Fruit fly (Drosophila melanogaster): ENCODE results near the gene CG13784.

CG13784 gene

DNA sequence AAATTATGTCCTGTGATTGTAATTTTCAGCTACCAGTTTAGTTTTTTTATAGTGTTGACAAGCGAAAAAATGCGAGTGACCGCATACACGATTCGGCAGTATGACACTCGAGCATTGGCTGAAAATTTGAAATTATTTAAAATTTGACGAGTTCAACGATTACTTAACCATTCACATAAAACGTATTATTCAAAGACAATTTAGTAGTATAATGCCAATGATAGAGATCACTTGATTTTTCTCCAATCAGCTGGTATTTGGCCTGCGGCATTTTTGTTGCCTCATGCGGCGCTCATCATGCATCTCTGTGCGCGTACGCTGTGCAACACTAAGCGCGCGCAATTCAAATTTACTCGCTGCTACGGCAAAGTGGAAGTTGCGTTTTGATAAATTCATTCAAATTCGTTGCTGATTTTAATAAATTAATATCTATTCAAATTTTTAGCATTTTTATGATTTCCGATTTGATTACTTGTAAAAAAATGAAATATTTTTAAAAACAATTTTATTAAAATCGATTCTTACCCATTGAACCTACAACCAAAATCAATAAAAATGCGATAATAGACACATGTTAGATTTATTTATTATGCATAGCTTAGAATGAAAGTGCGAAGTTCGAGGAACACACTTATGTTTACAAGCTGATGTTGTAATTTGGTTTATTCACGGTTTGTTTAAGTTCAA, 25.3 kb downstream of the CG13784 start, which contains the start of gene CG4497 (continued):
- TF ChIP-seq pros (GFP tag; optimal IDR thresholded peaks at IDR 0.05) (no peak), CG12071 (GFP tag; optimal IDR thresholded peaks at IDR 0.05) (peak; percentile 29), CG3065 (GFP tag; optimal IDR thresholded peaks at IDR 0.05) (peak; percentile 72), CG6765 (GFP tag; optimal IDR thresholded peaks at IDR 0.05) (peak; percentile 38), CG2116 (GFP tag; optimal IDR thresholded peaks at IDR 0.05) (peak; percentile 98), CG2875 (GFP tag; optimal IDR thresholded peaks at IDR 0.05) (peak; percentile 39), Aef1 (GFP tag; IDR thresholded peaks at IDR 0.05) (peak; percentile 96), CG12391 (tag; optimal IDR thresholded peaks at IDR 0.05) (peak; percentile 92), CG3407 (GFP tag; optimal IDR thresholded peaks at IDR 0.05) (peak; percentile 71), cg (GFP tag; optimal IDR thresholded peaks at IDR 0.05) (no peak), CG10147 (GFP tag; optimal IDR thresholded peaks at IDR 0.05) (peak; percentile 79), chn (GFP tag; optimal IDR thresholded peaks at IDR 0.05) (peak; percentile 95), CG6654 (GFP tag; optimal IDR thresholded peaks at IDR 0.05) (peak; percentile 64), klu (GFP tag; IDR thresholded peaks at IDR 0.05) (peak; percentile 96), HLH3B (GFP tag; IDR thresholded peaks at IDR 0.05) (peak; percentile 94), tgo (GFP tag; IDR thresholded peaks at IDR 0.05) (peak; percentile 96), CG17385 (GFP tag; optimal IDR thresholded peaks at IDR 0.05) (peak; percentile 80), CG31441 (GFP tag; IDR thresholded peaks at IDR 0.05) (peak; percentile 81), zfh1 (GFP tag; IDR thresholded peaks at IDR 0.05) (peak; percentile 92), CG33213 (GFP tag; optimal IDR thresholded peaks at IDR 0.05) (peak; percentile 94), Hand (GFP tag; optimal IDR thresholded peaks at IDR 0.05) (peak; percentile 9), wor (GFP tag; IDR thresholded peaks at IDR 0.05) (peak; percentile 97), CG8944 (GFP tag; optimal IDR thresholded peaks at IDR 0.05) (peak; percentile 96), z (GFP tag; IDR thresholded peaks at IDR 0.05) (no peak), rib (GFP tag; IDR thresholded peaks at IDR 0.05) (peak; percentile 89), CG2712 (tag; optimal IDR thresholded peaks at IDR 0.05) (peak; percentile 90), Max (GFP tag; optimal IDR thresholded peaks at IDR 0.05) (peak; percentile 93), CoRest (tag; optimal IDR thresholded peaks at IDR 0.05) (peak; percentile 95), Bgb (GFP tag; IDR thresholded peaks at IDR 0.05; ENCODE audit: partially characterized antibody) (peak; percentile 84), CG30431 (GFP tag; optimal IDR thresholded peaks at IDR 0.05) (peak; percentile 88), prd (optimal IDR thresholded peaks at IDR 0.05) (no peak), prd (GFP tag; IDR thresholded peaks at IDR 0.05) (peak; percentile 97), sna (GFP tag; IDR thresholded peaks at IDR 0.05; ENCODE audit: partially characterized antibody) (peak; percentile 70), D19B (GFP tag; optimal IDR thresholded peaks at IDR 0.05) (peak; percentile 70), amos (GFP tag; IDR thresholded peaks at IDR 0.05; ENCODE audit: partially characterized antibody) (peak; percentile 67), run (tag; optimal IDR thresholded peaks at IDR 0.05) (peak; percentile 25), Sox100B (GFP tag; optimal IDR thresholded peaks at IDR 0.05) (peak; percentile 78), seq (GFP tag; IDR thresholded peaks at IDR 0.05) (peak; percentile 85), inv (GFP tag; IDR thresholded peaks at IDR 0.05; ENCODE audit: partially characterized antibody) (peak; percentile 90), exex (tag; optimal IDR thresholded peaks at IDR 0.05) (peak; percentile 26), dpn (GFP tag; optimal IDR thresholded peaks at IDR 0.05) (peak; percentile 92 to 95), trem (tag; optimal IDR thresholded peaks at IDR 0.05) (peak; percentile 72), dmrt11E (tag; optimal IDR thresholded peaks at IDR 0.05) (peak; percentile 90), Elba2 (GFP tag; optimal IDR thresholded peaks at IDR 0.05) (peak; percentile 60), bowl (GFP tag; IDR thresholded peaks at IDR 0.05) (peak; percentile 65), CG30403 (GFP tag; optimal IDR thresholded peaks at IDR 0.05) (peak; percentile 97), D19A (tag; optimal IDR thresholded peaks at IDR 0.05) (peak; percentile 70), dm (GFP tag; optimal IDR thresholded peaks at IDR 0.05) (peak; percentile 92), CG11723 (GFP tag; optimal IDR thresholded peaks at IDR 0.05) (peak; percentile 83), Deaf1 (tag; optimal IDR thresholded peaks at IDR 0.05) (peak; percentile 57)

Data from whole organism, embryonic.